Worm (Caenorhabditis elegans) whole organism, mixed stage, embryonic: ENCODE results near the gene rpt-1.

Experiments used
- M03D4.4 ChIP-seq: sonication (generic microtip); optimal IDR thresholded peaks from 2 replicates; lab custom pipeline; 2017; ENCODE audit warnings: mild to moderate bottlenecking, missing genetic modification characterization, missing compliant biosample characterization
- bed-3 ChIP-seq: fragments of 200-800 bp; sonication (Bioruptor generic); optimal IDR thresholded peaks from 3 replicates; lab custom pipeline; 2018; ENCODE audit warnings: mild to moderate bottlenecking, missing genetic modification characterization, moderate library complexity, missing compliant biosample characterization
- blmp-1 ChIP-seq: fragments of 150-350 bp; optimal IDR thresholded peaks from 2 replicates; lab custom pipeline; 2014; ENCODE audit warnings: missing biosample characterization, missing genetic modification characterization
- ceh-39 ChIP-seq: fragments of 150-350 bp; optimal IDR thresholded peaks from 2 replicates; lab custom pipeline; 2014; ENCODE audit warnings: missing biosample characterization, missing genetic modification characterization
- ceh-43 ChIP-seq: fragments of 200-800 bp; sonication (Bioruptor generic); optimal IDR thresholded peaks from 2 replicates; lab custom pipeline; 2018; ENCODE audit warnings: mild to moderate bottlenecking, missing genetic modification characterization, moderate library complexity, missing compliant biosample characterization
- ceh-83 ChIP-seq: fragments of 200-800 bp; sonication (Bioruptor generic); optimal IDR thresholded peaks from 2 replicates; lab custom pipeline; 2018; ENCODE audit warnings: mild to moderate bottlenecking, missing genetic modification characterization, missing compliant biosample characterization
- ces-1 ChIP-seq: fragments of 150-350 bp; optimal IDR thresholded peaks from 2 replicates; lab custom pipeline; 2014; ENCODE audit warnings: missing biosample characterization, missing genetic modification reagents, missing genetic modification characterization
- cnd-1 ChIP-seq: fragments of 200-800 bp; sonication (Bioruptor generic); optimal IDR thresholded peaks from 2 replicates; lab custom pipeline; 2018; ENCODE audit warnings: mild to moderate bottlenecking, missing genetic modification characterization, missing compliant biosample characterization
- drap-1 ChIP-seq: fragments of 200-800 bp; sonication (Bioruptor generic); optimal IDR thresholded peaks from 3 replicates; lab custom pipeline; 2018; ENCODE audit warnings: mild to moderate bottlenecking, missing genetic modification characterization, missing compliant biosample characterization
- elt-3 ChIP-seq: fragments of 150-350 bp; optimal IDR thresholded peaks from 2 replicates; lab custom pipeline; 2014; ENCODE audit warnings: missing biosample characterization, missing genetic modification characterization
- flh-1 ChIP-seq: fragments of 200-800 bp; sonication (Bioruptor generic); optimal IDR thresholded peaks from 2 replicates; lab custom pipeline; 2018; ENCODE audit warnings: mild to moderate bottlenecking, missing genetic modification characterization, moderate library complexity, missing compliant biosample characterization
- hlh-1 ChIP-seq: fragments of 150-350 bp; optimal IDR thresholded peaks from 2 replicates; lab custom pipeline; 2014; ENCODE audit warnings: missing biosample characterization, missing genetic modification reagents, missing genetic modification characterization
- lin-13 ChIP-seq: fragments of 150-350 bp; optimal IDR thresholded peaks from 2 replicates; lab custom pipeline; 2014; ENCODE audit warnings: missing biosample characterization, missing genetic modification characterization
- lin-32 ChIP-seq: fragments of 200-800 bp; sonication (Bioruptor generic); optimal IDR thresholded peaks from 2 replicates; lab custom pipeline; 2018; ENCODE audit warnings: mild to moderate bottlenecking, missing genetic modification characterization, missing compliant biosample characterization
- lsy-2 ChIP-seq: fragments of 150-350 bp; optimal IDR thresholded peaks from 2 replicates; lab custom pipeline; 2014; ENCODE audit warnings: missing biosample characterization, missing genetic modification characterization
- mep-1 ChIP-seq: fragments of 150-350 bp; optimal IDR thresholded peaks from 2 replicates; lab custom pipeline; 2017; ENCODE audit warnings: missing biosample characterization, missing genetic modification reagents, missing genetic modification characterization, inconsistent platforms
- nhr-2 ChIP-seq: fragments of 150-350 bp; optimal IDR thresholded peaks from 2 replicates; lab custom pipeline; 2014; ENCODE audit warnings: missing biosample characterization, missing genetic modification characterization
- nhr-237 ChIP-seq: fragments of 150-350 bp; optimal IDR thresholded peaks from 2 replicates; lab custom pipeline; 2014; ENCODE audit warnings: missing biosample characterization, missing genetic modification characterization
- nhr-76 ChIP-seq: sonication (generic microtip); optimal IDR thresholded peaks from 2 replicates; lab custom pipeline; 2017; ENCODE audit warnings: missing biosample characterization, missing genetic modification characterization
- pha-4 ChIP-seq: fragments of 150-350 bp; optimal IDR thresholded peaks from 2 replicates; lab custom pipeline; 2018; ENCODE audit warnings: missing biosample characterization, missing genetic modification reagents, missing genetic modification characterization
- tbx-8 ChIP-seq: fragments of 200-800 bp; sonication (Bioruptor generic); optimal IDR thresholded peaks from 2 replicates; lab custom pipeline; 2018; ENCODE audit warnings: mild to moderate bottlenecking, missing genetic modification characterization, moderate library complexity, missing compliant biosample characterization
- unc-120 ChIP-seq: sonication (generic microtip); optimal IDR thresholded peaks from 2 replicates; lab custom pipeline; 2017; ENCODE audit warnings: missing genetic modification characterization, missing compliant biosample characterization; ENCODE audit not compliant: poor library complexity, severe bottlenecking
- unc-39 ChIP-seq: fragments of 150-350 bp; optimal IDR thresholded peaks from 2 replicates; lab custom pipeline; 2014; ENCODE audit warnings: missing biosample characterization, missing genetic modification characterization
- zip-8 ChIP-seq: fragments of 150-350 bp; optimal IDR thresholded peaks from 2 replicates; lab custom pipeline; 2014; ENCODE audit warnings: missing biosample characterization, missing genetic modification characterization
- ztf-11 ChIP-seq: fragments of 150-350 bp; optimal IDR thresholded peaks from 2 replicates; lab custom pipeline; 2014; ENCODE audit warnings: missing biosample characterization, missing genetic modification characterization

rpt-1 gene

ce11 chrV:11997403-11997802, 15.2 kb upstream of the rpt-1 start:
- no peak for TF ChIP-seq tbx-8 (GFP tag; lab: Kevin White, UChicago)

ce11 chrV:11995862-11996261, 13.7 kb upstream of the rpt-1 start, which contains the start of gene C52E4.12:
C52E4.12 (plus strand) TSS chrV:11996162.
- TF ChIP-seq lin-13 (tag; lab: Kevin White, UChicago) (no peak), nhr-237 (no peak)

DNA sequence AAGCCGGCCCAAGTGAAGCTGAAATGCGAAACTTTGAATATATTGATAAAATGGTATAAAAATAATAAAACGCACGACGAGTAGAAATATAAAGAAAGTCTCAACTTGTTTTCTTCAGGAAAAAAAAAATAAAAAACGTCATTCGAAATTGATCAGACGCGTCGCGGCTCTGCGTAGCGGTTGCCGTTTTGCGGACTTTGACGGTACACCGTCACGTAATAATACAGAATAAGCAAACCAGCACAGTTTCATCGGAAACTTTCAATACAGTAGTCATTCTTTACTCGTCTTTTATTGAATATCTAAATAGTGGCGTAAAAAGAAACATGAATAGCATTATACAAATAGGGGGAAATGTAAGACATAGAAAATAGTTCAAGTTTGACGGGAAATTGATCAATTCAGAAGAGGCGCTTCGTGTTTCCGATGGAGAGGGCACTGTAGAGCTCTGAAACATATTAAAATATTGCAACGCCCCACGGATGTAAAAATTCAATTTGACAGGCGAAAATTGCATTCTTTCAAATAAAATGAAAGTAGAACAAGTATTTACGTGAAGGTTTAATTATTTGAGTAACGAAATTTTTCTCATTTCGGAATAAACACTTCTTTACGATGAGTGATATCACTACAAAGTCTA, 11.6 kb upstream of the rpt-1 start, which contains the start of the genes cyl-1 and C52E4.7:
Gene cyl-1, minus strand, starts transcription at position 18 of the 640 bp plus-strand sequence.
Gene C52E4.7, plus strand, starts transcription at position 590 of the 640 bp plus-strand sequence.
- peak; percentile 29 for TF ChIP-seq ceh-39 (tag; lab: Kevin White, UChicago)
- peak; percentile 42 for TF ChIP-seq ces-1
- peak; percentile 49 for TF ChIP-seq lin-13 (tag; lab: Kevin White, UChicago)
- peak; percentile 83 for TF ChIP-seq mep-1 (tag; lab: Kevin White, UChicago)
- TF ChIP-seq bed-3 (GFP tag; lab: Kevin White, UChicago) = no peak
- TF ChIP-seq nhr-237 = peak; percentile 43
- TF ChIP-seq flh-1 (GFP tag; lab: Kevin White, UChicago) = no peak
- TF ChIP-seq pha-4 = peak; percentile 51
- TF ChIP-seq lsy-2 (tag; lab: Kevin White, UChicago) = peak; percentile 9

DNA sequence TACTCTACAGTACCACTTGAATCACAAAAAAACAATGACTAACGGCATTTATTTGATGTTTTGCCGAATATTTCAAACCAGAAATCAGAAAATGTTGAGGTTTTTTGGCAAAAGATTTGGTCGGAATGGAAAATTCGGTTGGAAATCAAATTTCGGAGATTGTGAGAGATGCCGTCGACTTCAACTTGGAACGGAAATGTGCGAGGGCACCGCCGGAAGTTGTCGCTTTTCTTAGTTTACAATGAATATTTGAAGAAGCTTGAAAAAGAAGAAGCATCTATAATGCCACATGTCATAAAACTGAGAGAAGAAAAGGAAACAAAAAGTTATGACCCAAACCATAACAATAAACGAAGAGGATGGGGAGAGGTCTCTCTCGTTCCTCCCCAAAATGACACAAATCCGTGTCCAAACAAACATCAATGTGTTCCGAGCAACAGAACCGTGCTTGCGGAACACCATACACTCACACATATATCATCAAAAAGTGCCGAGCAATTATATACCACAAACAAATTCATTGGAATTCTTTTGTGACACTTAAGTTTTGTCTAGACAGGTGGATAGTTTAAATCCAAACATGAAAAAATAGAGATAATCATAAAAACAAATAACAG, 8.4 kb upstream of the rpt-1 start:
- TF ChIP-seq unc-120 (tag; lab: Kevin White, UChicago) = no peak
- no peak for TF ChIP-seq nhr-237
- TF ChIP-seq drap-1 = no peak
- peak; percentile 45 for TF ChIP-seq ces-1
- no peak for TF ChIP-seq zip-8
- no peak for TF ChIP-seq lin-32 (GFP tag; lab: Kevin White, UChicago)
- TF ChIP-seq elt-3 (tag; lab: Kevin White, UChicago) = no peak
- no peak for TF ChIP-seq ceh-83 (GFP tag; lab: Kevin White, UChicago)

ce11 chrV:11989861-11990260, 7.7 kb upstream of the rpt-1 start:
- peak; percentile 47 for TF ChIP-seq blmp-1 (tag; lab: Kevin White, UChicago)
- TF ChIP-seq lin-32 (GFP tag; lab: Kevin White, UChicago) = no peak
- TF ChIP-seq, all 35 proteins: peak for 1

ce11 chrV:11986078-11986869, 4.1 kb upstream of the rpt-1 start:
- peak; percentile 80 for TF ChIP-seq blmp-1 (tag; lab: Kevin White, UChicago)
- peak; percentile 97 for TF ChIP-seq ces-1
- TF ChIP-seq flh-1 (GFP tag; lab: Kevin White, UChicago) = no peak
- TF ChIP-seq pha-4 = no peak
- TF ChIP-seq hlh-1 = no peak

ce11 chrV:11985384-11985783, 3.2 kb upstream of the rpt-1 start, which contains the start of gene mans-2:
mans-2 (minus strand) TSS chrV:11985484.
- TF ChIP-seq ceh-39 (tag; lab: Kevin White, UChicago) (no peak), elt-3 (tag; lab: Kevin White, UChicago) (no peak), lsy-2 (tag; lab: Kevin White, UChicago) (no peak), nhr-237 (no peak), hlh-1 (no peak), ztf-11 (no peak), nhr-2 (no peak), ceh-43 (GFP tag; lab: Kevin White, UChicago) (no peak), drap-1 (no peak), flh-1 (GFP tag; lab: Kevin White, UChicago) (no peak), unc-39 (tag; lab: Kevin White, UChicago) (no peak), blmp-1 (tag; lab: Kevin White, UChicago) (no peak), lin-32 (GFP tag; lab: Kevin White, UChicago) (no peak), M03D4.4 (tag; lab: Kevin White, UChicago) (no peak), zip-8 (no peak), nhr-76 (tag; lab: Kevin White, UChicago) (no peak), cnd-1 (tag; lab: Kevin White, UChicago) (no peak), ceh-83 (GFP tag; lab: Kevin White, UChicago) (no peak), mep-1 (tag; lab: Kevin White, UChicago) (no peak)
- TF ChIP-seq, all 35 proteins: peak for 0
